Worm (Caenorhabditis elegans): Measurements from ENCODE around the gene let-99.
A peak's percentile ranks its signal among the peaks of the same experiment; 100 is the strongest.

The let-99 gene

DNA sequence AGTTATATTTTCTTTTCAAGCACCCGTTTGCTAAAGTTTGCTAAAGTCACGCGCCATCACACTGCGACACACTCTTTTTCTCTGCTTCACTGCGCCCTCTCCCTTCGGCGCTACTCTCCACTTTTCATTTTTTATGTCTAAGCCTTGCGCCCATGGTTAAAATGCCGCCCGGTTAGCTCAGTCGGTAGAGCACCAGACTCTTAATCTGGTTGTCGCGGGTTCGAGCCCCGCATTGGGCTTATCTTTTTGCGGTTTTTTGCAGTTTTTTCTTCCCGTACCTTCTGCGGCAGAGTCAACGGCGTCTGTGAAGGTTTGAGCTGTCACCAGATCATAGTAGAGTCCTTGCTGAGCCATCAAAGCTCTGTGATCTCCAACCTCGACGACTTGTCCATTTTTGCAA, 26.9 kb downstream of the let-99 start (continued):
- TF ChIP-seq lir-3 (tag; optimal IDR thresholded peaks at IDR 0.05; ENCODE audit: poor library complexity) (peak; percentile 61), C16A3.4 (tag; optimal IDR thresholded peaks at IDR 0.05) (peak; percentile 53), C04F5.9 (tag; optimal IDR thresholded peaks at IDR 0.05) (no peak), snu-23 (GFP tag; optimal IDR thresholded peaks at IDR 0.05) (peak; percentile 91), lin-13 (GFP tag; optimal IDR thresholded peaks at IDR 0.05) (peak; percentile 21), efl-1 (optimal IDR thresholded peaks at IDR 0.05) (peak; percentile 71 to 73), efl-1 (GFP tag; optimal IDR thresholded peaks at IDR 0.05 in 1 of 2) (peak; percentile 59 to 96), tlp-1 (tag; optimal IDR thresholded peaks at IDR 0.05) (no peak), vab-15 (tag; optimal IDR thresholded peaks at IDR 0.05) (peak; percentile 59), pax-3 (tag; optimal IDR thresholded peaks at IDR 0.05) (peak; percentile 33), unc-130 (tag; optimal IDR thresholded peaks at IDR 0.05) (no peak), unc-86 (tag; optimal IDR thresholded peaks at IDR 0.05) (peak; percentile 76), swsn-7 (tag; optimal IDR thresholded peaks at IDR 0.05) (peak; percentile 83), ceh-82 (tag; optimal IDR thresholded peaks at IDR 0.05) (peak; percentile 41 to 84 (median 68)), ets-5 (GFP tag; IDR thresholded peaks at IDR 0.05) (no peak), mab-9 (GFP tag; IDR thresholded peaks at IDR 0.05) (0 out of 2 replicates have a peak, but pooled peaks have one; percentile 17), pqm-1 (tag; optimal IDR thresholded peaks at IDR 0.05) (no peak), ceh-63 (GFP tag; optimal IDR thresholded peaks at IDR 0.05) (peak; percentile 1), sptf-1 (tag; optimal IDR thresholded peaks at IDR 0.05) (no peak), Y116A8C.19 (tag; optimal IDR thresholded peaks at IDR 0.05; ENCODE audit: borderline replicate concordance) (no peak), lin-14 (GFP tag; optimal IDR thresholded peaks at IDR 0.05) (peak; percentile 88), nhr-19 (GFP tag; conservative IDR thresholded peaks at IDR 0.05) (peak; percentile 82), irx-1 (tag; optimal IDR thresholded peaks at IDR 0.05) (peak; percentile 75), rnt-1 (tag; optimal IDR thresholded peaks at IDR 0.05) (peak; percentile 93), elt-2 (tag; optimal IDR thresholded peaks at IDR 0.05) (no peak), sox-4 (tag; optimal IDR thresholded peaks at IDR 0.05) (peak; percentile 56), egl-13 (tag; optimal IDR thresholded peaks at IDR 0.05) (peak; percentile 73), efl-3 (GFP tag; optimal IDR thresholded peaks at IDR 0.05) (no peak), nhr-90 (tag; optimal IDR thresholded peaks at IDR 0.05; ENCODE audit: poor library complexity) (peak; percentile 70), jun-1 (tag; optimal IDR thresholded peaks at IDR 0.05) (peak; percentile 40), nhr-47 (tag; optimal IDR thresholded peaks at IDR 0.05) (peak; percentile 87), hlh-4 (tag; optimal IDR thresholded peaks at IDR 0.05) (no peak), sup-37 (GFP tag; optimal IDR thresholded peaks at IDR 0.05) (peak; percentile 23), nhr-85 (tag) (no peak), isw-1 (GFP tag; IDR thresholded peaks at IDR 0.05) (peak; percentile 74), ces-1 (GFP tag; optimal IDR thresholded peaks at IDR 0.05) (no peak), hlh-17 (GFP tag; optimal IDR thresholded peaks at IDR 0.05; ENCODE audit: borderline replicate concordance) (no peak), unc-98 (GFP tag; IDR thresholded peaks at IDR 0.05) (peak; percentile 70), nhr-12 (tag; optimal IDR thresholded peaks at IDR 0.05) (no peak), ceh-90 (tag; optimal IDR thresholded peaks at IDR 0.05) (no peak)

- TF ChIP-seq ztf-4 (tag; optimal IDR thresholded peaks at IDR 0.05) (no peak), ceh-8 (GFP tag; optimal IDR thresholded peaks at IDR 0.05) (no peak), ztf-11 (tag; optimal IDR thresholded peaks at IDR 0.05) (no peak), ceh-82 (tag; optimal IDR thresholded peaks at IDR 0.05) (no peak), unc-130 (tag; optimal IDR thresholded peaks at IDR 0.05) (no peak), pax-3 (tag; optimal IDR thresholded peaks at IDR 0.05) (no peak), mef-2 (tag; optimal IDR thresholded peaks at IDR 0.05) (no peak), lir-3 (tag; optimal IDR thresholded peaks at IDR 0.05; ENCODE audit: poor library complexity) (no peak), egl-13 (tag; optimal IDR thresholded peaks at IDR 0.05) (no peak), isw-1 (GFP tag; IDR thresholded peaks at IDR 0.05) (no peak), nhr-77 (tag; optimal IDR thresholded peaks at IDR 0.05) (no peak), hpl-2 (GFP tag; optimal IDR thresholded peaks at IDR 0.05) (no peak), nhr-85 (tag) (no peak), F16B12.6 (tag; optimal IDR thresholded peaks at IDR 0.05) (no peak), egl-27 (tag; optimal IDR thresholded peaks at IDR 0.05) (no peak), swsn-7 (tag; optimal IDR thresholded peaks at IDR 0.05) (no peak), efl-1 (optimal IDR thresholded peaks at IDR 0.05) (no peak), efl-1 (GFP tag; optimal IDR thresholded peaks at IDR 0.05 in 1 of 2) (no peak), mdl-1 (tag; optimal IDR thresholded peaks at IDR 0.05) (no peak), alr-1 (tag; optimal IDR thresholded peaks at IDR 0.05; ENCODE audit: borderline replicate concordance) (no peak), dpl-1 (GFP tag; optimal IDR thresholded peaks at IDR 0.05) (no peak)
Observed at ce11 chrIV:12596960-12597359, 29.3 kb downstream of the let-99 start.
